Worm (Caenorhabditis elegans) whole organism, mixed stage, embryonic: ENCODE results near the gene txt-13.

Source experiments
- elt-3 ChIP-seq: fragments of 150-350 bp; optimal IDR thresholded peaks from 2 replicates; lab custom pipeline; 2014; ENCODE audit warnings: missing biosample characterization, missing genetic modification characterization
- flh-1 ChIP-seq: fragments of 200-800 bp; sonication (Bioruptor generic); optimal IDR thresholded peaks from 2 replicates; lab custom pipeline; 2018; ENCODE audit warnings: mild to moderate bottlenecking, missing genetic modification characterization, moderate library complexity, missing compliant biosample characterization
- snpc-4 ChIP-seq: fragments of 150-350 bp; optimal IDR thresholded peaks from 2 replicates; lab custom pipeline; 2014; ENCODE audit warnings: missing biosample characterization, missing genetic modification characterization
- sptf-1 ChIP-seq: sonication (generic microtip); optimal IDR thresholded peaks from 2 replicates; lab custom pipeline; 2017; ENCODE audit warnings: mild to moderate bottlenecking, missing genetic modification characterization, moderate library complexity, missing compliant biosample characterization
- zip-8 ChIP-seq: fragments of 150-350 bp; optimal IDR thresholded peaks from 2 replicates; lab custom pipeline; 2014; ENCODE audit warnings: missing biosample characterization, missing genetic modification characterization

ce11 chrII:10564578-10564977, 5.8 kb upstream of the txt-13 start, which contains the start of the genes C06A1.6 and C06A1.7:
- TF ChIP-seq elt-3 (tag; lab: Kevin White, UChicago) (no peak), sptf-1 (tag; lab: Kevin White, UChicago) (no peak), flh-1 (GFP tag; lab: Kevin White, UChicago) (no peak), snpc-4 (tag; lab: Kevin White, UChicago) (no peak), zip-8 (tag; lab: Kevin White, UChicago) (no peak)
